Worm (Caenorhabditis elegans): ENCODE measurements around the gene C27F2.4.

ce11 chrIII:5004621-5005020 lies 44.5 kb upstream of the C27F2.4 start, which contains the start of gene R144.6:
- TF ChIP-seq nhr-12 (tag; optimal IDR thresholded peaks at IDR 0.05) (no peak), snpc-4 (tag; optimal IDR thresholded peaks at IDR 0.05) (no peak), unc-62 (GFP tag; optimal IDR thresholded peaks at IDR 0.05) (no peak), ces-1 (GFP tag; optimal IDR thresholded peaks at IDR 0.05) (no peak), pha-4 (tag; optimal IDR thresholded peaks at IDR 0.05) (no peak), elt-3 (tag; optimal IDR thresholded peaks at IDR 0.05) (no peak), nhr-76 (tag; optimal IDR thresholded peaks at IDR 0.05) (no peak), nhr-237 (tag; optimal IDR thresholded peaks at IDR 0.05) (no peak), elt-1 (tag; optimal IDR thresholded peaks at IDR 0.05; ENCODE audit: borderline replicate concordance, insufficient read depth) (no peak)
